Fruit fly (Drosophila melanogaster): Measurements from ENCODE around the gene Pex11c.

The Pex11c gene

DNA sequence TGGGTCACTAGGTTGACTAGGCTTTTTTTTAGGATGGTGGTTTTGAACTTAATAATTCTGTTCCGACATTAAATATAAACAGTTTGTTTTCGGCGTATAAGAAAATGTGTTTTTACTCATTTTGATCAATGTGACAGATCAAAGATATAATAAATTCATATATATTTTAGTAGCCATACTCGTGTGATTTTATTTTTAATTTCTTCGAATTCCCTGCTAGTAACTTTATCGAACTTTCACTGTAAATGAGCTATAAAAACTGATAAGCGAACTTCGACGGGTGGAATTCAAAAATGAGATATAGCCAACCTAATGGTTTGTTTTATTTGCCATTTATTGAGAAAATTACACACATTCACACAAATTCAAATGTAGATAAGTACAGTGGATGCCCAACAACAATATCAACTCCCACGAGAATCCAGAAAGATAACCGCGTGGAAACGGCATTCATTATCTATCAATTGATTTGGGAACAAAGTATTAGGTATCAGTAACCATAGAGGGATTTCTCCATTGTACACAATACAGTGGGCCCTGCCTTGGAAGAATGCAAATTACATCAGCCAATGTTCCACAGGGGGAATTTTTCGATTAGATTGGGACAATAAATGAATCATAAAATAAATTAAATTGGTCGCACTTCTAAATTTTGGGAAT lies 34.9 kb upstream of the Pex11c start:
- TF ChIP-seq pan (optimal IDR thresholded peaks at IDR 0.05) (no peak), usp (GFP tag; optimal IDR thresholded peaks at IDR 0.05) (no peak), Dll (optimal IDR thresholded peaks at IDR 0.05) (no peak), psq (optimal IDR thresholded peaks at IDR 0.05) (no peak), EcR (GFP tag; optimal IDR thresholded peaks at IDR 0.05) (no peak), CG8478 (optimal IDR thresholded peaks at IDR 0.05) (no peak)

DNA sequence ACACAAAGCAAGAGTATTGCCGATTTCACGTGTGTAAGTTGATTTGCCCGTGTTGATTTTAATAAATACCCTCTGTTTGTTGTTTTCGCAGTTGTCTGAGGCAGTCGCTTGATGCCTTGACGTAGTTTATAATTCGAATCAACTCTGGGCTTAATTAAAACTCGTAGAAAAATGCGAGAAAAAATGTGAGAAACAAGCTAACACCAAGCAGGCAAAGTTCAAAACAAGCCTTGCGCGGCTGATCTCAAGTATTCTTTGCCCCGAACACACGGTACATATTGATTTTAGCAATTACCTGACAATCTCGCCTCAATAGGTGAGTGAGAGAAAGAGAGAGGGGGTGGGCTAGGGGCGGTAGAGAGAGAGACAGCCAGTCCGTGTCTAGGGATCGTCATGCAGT lies 32.9 kb upstream of the Pex11c start:
- TF ChIP-seq usp (GFP tag; optimal IDR thresholded peaks at IDR 0.05), result no peak
- TF ChIP-seq EcR (GFP tag; optimal IDR thresholded peaks at IDR 0.05), result no peak
- TF ChIP-seq CG8478 (optimal IDR thresholded peaks at IDR 0.05), result no peak
- no peak for TF ChIP-seq psq (optimal IDR thresholded peaks at IDR 0.05)
- TF ChIP-seq pan (optimal IDR thresholded peaks at IDR 0.05), result no peak
- TF ChIP-seq Dll (optimal IDR thresholded peaks at IDR 0.05), result no peak

DNA sequence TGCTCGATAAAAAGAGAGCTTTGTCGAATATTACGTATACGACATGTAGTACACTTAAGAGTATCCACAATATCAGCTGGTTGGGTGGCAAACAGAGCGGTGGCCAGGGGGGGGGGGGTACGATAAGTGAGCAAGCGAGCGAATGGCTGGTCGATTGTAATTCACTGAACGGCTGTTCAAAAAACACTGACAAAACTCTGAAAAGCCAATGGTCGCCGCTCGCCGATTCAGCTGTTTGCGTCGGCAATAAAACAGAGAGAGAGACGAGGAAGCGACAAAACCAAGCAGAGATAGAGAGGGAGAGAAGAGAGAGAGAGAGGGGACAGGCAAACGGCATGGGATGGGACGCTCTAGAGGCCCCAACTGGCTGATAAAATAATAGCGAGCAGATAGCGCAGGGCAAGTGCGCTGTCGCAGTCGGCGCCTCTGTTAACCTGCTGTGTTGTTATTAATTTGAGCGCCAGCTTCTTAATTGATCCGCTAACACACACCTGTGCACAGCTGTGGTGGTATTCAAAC lies 31.6 kb upstream of the Pex11c start, which contains the start of gene cnc:
TSS of gene cnc (minus strand) at position 191 of the 519 bp plus-strand sequence.
- TF ChIP-seq Dll (optimal IDR thresholded peaks at IDR 0.05), result peak; percentile 86
- TF ChIP-seq usp (GFP tag; optimal IDR thresholded peaks at IDR 0.05), result no peak
- no peak for TF ChIP-seq psq (optimal IDR thresholded peaks at IDR 0.05)

dm6 chr3R:23228605-23229264 lies 29.4 kb upstream of the Pex11c start:
- no peak for TF ChIP-seq psq (optimal IDR thresholded peaks at IDR 0.05)
- no peak for TF ChIP-seq pan (optimal IDR thresholded peaks at IDR 0.05)
- no peak for TF ChIP-seq Dll (optimal IDR thresholded peaks at IDR 0.05)
- no peak for TF ChIP-seq CG8478 (optimal IDR thresholded peaks at IDR 0.05)
- TF ChIP-seq EcR (GFP tag; optimal IDR thresholded peaks at IDR 0.05), result no peak
- TF ChIP-seq usp (GFP tag; optimal IDR thresholded peaks at IDR 0.05), result no peak

- TF ChIP-seq CG8478 (optimal IDR thresholded peaks at IDR 0.05), result no peak
- no peak for TF ChIP-seq EcR (GFP tag; optimal IDR thresholded peaks at IDR 0.05)
- no peak for TF ChIP-seq psq (optimal IDR thresholded peaks at IDR 0.05)
- TF ChIP-seq usp (GFP tag; optimal IDR thresholded peaks at IDR 0.05), result no peak
- TF ChIP-seq Dll (optimal IDR thresholded peaks at IDR 0.05), result no peak
- TF ChIP-seq pan (optimal IDR thresholded peaks at IDR 0.05), result no peak
These were observed 19.1 kb upstream of the Pex11c start for dm6 chr3R:23239051-23239450.

DNA sequence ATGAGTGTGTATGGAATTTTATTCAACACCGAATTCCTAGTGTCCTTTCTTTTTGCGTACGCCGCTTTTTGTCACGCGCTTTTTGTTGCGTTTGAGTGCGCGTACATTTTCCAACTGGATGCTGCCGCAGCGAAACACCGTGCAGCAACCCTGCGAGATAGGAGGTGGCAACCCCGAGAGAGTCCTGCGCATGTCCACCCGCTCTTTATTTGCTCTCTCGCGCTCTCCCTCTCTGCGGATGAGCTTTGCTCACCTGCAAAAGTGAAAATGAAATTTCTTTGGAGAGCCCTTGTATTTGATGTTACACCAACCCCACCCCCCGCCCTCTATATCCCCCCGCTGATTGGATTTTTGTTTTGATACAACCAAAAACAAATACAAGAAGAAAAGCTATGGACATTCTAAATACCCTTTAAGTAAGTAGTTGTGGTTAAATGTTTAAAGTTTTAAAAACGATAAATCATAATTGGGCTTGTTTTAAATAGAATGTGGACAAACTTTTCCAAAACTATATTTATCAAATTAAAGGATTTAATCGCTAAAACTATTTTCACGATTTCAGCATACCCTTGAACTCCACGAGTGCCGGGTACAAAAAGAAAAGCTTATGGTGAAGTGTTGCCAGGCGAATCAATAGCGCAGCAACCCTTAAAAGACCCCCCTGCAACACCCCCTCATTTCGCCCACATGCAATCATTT lies 18.1 kb upstream of the Pex11c start:
- no peak for TF ChIP-seq usp (GFP tag; optimal IDR thresholded peaks at IDR 0.05)

DNA sequence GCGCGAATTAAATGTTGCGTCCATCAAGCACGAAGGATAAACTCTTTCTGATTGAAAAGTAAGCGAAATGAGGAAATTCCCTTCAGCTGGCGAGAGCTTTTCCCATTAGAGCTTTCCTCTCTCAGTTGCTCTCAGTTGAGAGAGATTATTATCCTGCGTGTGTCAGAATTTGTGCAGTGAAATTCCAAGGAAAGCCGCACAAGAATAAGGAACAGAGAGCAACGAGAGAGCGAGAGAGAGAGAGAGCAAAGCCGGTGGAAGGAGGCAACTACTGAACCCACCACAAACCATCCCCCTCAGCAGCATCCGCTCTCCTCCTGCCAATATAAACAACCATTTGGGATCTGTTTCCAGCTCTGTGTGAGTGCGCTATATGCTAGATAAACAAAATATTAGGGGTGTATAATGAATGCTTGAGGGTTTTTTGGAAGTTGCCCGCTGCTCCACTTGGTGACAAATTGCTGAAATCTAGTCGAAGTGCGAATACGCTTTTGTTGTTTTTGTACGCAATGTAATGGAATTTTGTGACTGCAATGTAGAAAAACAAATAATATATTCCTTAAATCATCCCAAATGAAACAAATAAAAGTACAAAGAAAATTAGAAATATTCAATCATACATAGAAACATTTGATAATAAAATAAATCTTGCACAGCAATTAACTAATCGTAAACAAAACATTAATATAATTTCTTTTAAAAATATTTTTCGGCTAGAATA lies 9.2 kb upstream of the Pex11c start, which contains the start of gene CG4467:
TSS of gene CG4467 (minus strand) at position 51 of the 721 bp plus-strand sequence.
- TF ChIP-seq CG8478 (optimal IDR thresholded peaks at IDR 0.05) (no peak), usp (GFP tag; optimal IDR thresholded peaks at IDR 0.05) (no peak), EcR (GFP tag; optimal IDR thresholded peaks at IDR 0.05) (no peak), Dll (optimal IDR thresholded peaks at IDR 0.05) (no peak), psq (optimal IDR thresholded peaks at IDR 0.05) (no peak), pan (optimal IDR thresholded peaks at IDR 0.05) (no peak)

- TF ChIP-seq usp (GFP tag; optimal IDR thresholded peaks at IDR 0.05) (no peak), EcR (GFP tag; optimal IDR thresholded peaks at IDR 0.05) (no peak), Dll (optimal IDR thresholded peaks at IDR 0.05) (no peak), CG8478 (optimal IDR thresholded peaks at IDR 0.05) (no peak), psq (optimal IDR thresholded peaks at IDR 0.05) (no peak), pan (optimal IDR thresholded peaks at IDR 0.05) (no peak)
These were observed 6.9 kb upstream of the Pex11c start, which contains the start of the genes Rad60 and EloA for dm6 chr3R:23251256-23251655. TSS of gene Rad60 (minus strand) at chr3R:23251477. TSS of gene EloA (plus strand) at chr3R:23251563.

DNA sequence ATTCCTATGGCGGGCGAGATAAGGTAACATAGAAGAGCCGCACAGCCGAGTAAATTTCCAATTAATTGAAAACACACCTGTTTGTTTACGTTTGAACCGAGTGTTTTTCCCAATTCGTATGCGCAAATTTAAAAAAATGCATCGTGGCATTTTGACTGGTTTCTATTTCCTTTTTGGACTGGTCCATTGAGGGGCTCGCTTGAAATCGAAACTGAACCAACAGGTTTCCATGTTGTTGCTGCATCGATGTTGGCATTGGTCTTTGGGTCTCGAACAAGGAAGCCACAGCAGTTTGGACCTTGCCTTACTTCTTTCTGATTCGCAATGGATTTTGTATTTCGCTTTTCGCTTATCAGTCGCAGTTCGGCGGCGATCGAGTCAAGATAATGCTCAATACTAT lies 359 bp downstream of the Pex11c start:
- TF ChIP-seq EcR (GFP tag; optimal IDR thresholded peaks at IDR 0.05), result no peak
- no peak for TF ChIP-seq psq (optimal IDR thresholded peaks at IDR 0.05)
- TF ChIP-seq CG8478 (optimal IDR thresholded peaks at IDR 0.05), result no peak
- no peak for TF ChIP-seq usp (GFP tag; optimal IDR thresholded peaks at IDR 0.05)
- TF ChIP-seq pan (optimal IDR thresholded peaks at IDR 0.05), result no peak
- TF ChIP-seq Dll (optimal IDR thresholded peaks at IDR 0.05), result no peak

DNA sequence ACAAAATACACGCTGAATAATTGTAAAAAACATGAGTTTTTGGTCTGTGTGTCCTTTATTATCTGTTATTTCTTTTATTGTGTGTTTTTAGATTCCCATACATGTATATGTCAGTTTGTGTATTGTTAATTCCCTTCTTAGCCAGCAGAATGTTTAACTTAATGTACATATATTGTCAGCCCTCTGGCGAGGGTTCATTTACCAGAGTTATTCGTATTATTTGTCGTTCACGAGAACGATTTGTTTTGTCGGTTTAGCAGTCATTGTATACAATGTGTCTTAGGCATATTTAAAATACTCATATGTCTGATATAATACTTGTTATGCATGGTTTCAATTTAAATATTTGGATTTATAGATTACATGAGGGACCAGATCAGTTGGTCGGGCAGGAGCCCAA lies 2.4 kb downstream of the Pex11c start:
- TF ChIP-seq CG8478 (optimal IDR thresholded peaks at IDR 0.05) (no peak), usp (GFP tag; optimal IDR thresholded peaks at IDR 0.05) (no peak), Dll (optimal IDR thresholded peaks at IDR 0.05) (no peak), pan (optimal IDR thresholded peaks at IDR 0.05) (no peak), EcR (GFP tag; optimal IDR thresholded peaks at IDR 0.05) (no peak), psq (optimal IDR thresholded peaks at IDR 0.05) (no peak)

DNA sequence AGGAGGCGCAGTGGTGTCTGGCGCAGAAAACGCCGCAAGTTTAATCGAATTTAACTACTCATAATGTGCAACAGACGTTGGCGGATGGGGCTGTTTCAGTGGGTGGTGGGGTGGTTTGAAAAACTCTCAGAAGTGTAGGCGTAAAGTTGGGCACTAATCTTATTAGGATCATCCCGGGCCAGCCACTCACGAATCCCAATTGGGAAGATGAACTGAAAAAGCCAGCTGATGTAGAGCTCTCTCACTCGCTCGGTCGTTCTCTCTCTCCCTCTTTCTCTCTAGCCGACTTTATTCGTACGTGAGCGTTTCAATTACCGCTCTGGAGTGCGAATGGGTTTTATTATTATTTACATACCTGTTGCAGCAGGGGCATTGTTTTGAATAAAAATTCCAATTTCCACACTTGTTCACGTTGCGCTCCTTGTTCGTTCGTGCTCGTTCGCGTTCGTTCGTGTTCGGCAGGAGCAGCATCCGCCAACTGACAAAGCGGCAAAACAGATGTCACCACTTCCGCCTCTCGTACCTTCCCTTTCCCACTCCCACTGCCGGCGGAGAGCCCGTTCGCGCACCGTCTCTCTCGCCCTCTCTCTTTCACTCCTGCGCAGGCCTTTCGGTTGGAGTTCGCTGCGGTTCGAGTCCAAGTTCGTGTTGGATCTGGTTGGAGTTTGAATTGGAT lies 20.7 kb downstream of the Pex11c start:
- TF ChIP-seq pan (optimal IDR thresholded peaks at IDR 0.05) (no peak), CG8478 (optimal IDR thresholded peaks at IDR 0.05) (no peak), EcR (GFP tag; optimal IDR thresholded peaks at IDR 0.05) (no peak), psq (optimal IDR thresholded peaks at IDR 0.05) (no peak), Dll (optimal IDR thresholded peaks at IDR 0.05) (no peak), usp (GFP tag; optimal IDR thresholded peaks at IDR 0.05) (no peak)
